Fruit fly (Drosophila melanogaster) whole organism, embryonic: ENCODE data around the gene CG1943.

ENCODE experiments used
- CG11456 ChIP-seq: fragments of 200-800 bp; sonication (Bioruptor generic); IDR thresholded peaks from 3 replicates; pipeline ENCODE4 v1.3.6; 2022; ENCODE audit warnings: missing biosample characterization, missing genetic modification characterization
- CG12104 ChIP-seq: fragments of 200-800 bp; sonication (Bioruptor generic); optimal IDR thresholded peaks from 3 replicates; lab custom pipeline; 2016; ENCODE audit warnings: missing biosample characterization, missing genetic modification characterization
- CG12155 ChIP-seq: fragments of 200-800 bp; sonication (Bioruptor generic); optimal IDR thresholded peaks from 3 replicates; lab custom pipeline; 2016; ENCODE audit warnings: missing biosample characterization, missing genetic modification characterization
- CG12299 ChIP-seq: fragments of 200-800 bp; sonication (Bioruptor generic); optimal IDR thresholded peaks from 2 replicates; lab custom pipeline; 2018; ENCODE audit warnings: missing biosample characterization, mild to moderate bottlenecking, missing genetic modification characterization
- CG12659 ChIP-seq: fragments of 200-800 bp; sonication (Bioruptor generic); optimal IDR thresholded peaks from 3 replicates; lab custom pipeline; 2017; ENCODE audit warnings: mild to moderate bottlenecking, missing biosample characterization, missing genetic modification reagents, missing genetic modification characterization
- CG12769 ChIP-seq: fragments of 200-800 bp; sonication (Bioruptor generic); optimal IDR thresholded peaks from 2 replicates; lab custom pipeline; 2019; ENCODE audit warnings: missing biosample characterization, mild to moderate bottlenecking, missing genetic modification characterization, moderate library complexity
- CG16813 ChIP-seq: fragments of 200-800 bp; sonication (Bioruptor generic); IDR thresholded peaks from 3 replicates; pipeline ENCODE4 v1.3.6; 2022; ENCODE audit warnings: missing biosample characterization, missing genetic modification characterization; ENCODE audit not compliant: partially characterized antibody
- CG18011 ChIP-seq: fragments of 200-800 bp; sonication (Bioruptor generic); optimal IDR thresholded peaks from 2 replicates; lab custom pipeline; 2017; ENCODE audit warnings: missing biosample characterization, missing genetic modification characterization, mild to moderate bottlenecking, moderate library complexity, missing genotype
- CG31388 ChIP-seq: fragments of 200-800 bp; sonication (Bioruptor generic); optimal IDR thresholded peaks from 2 replicates; lab custom pipeline; 2016; ENCODE audit warnings: missing biosample characterization, missing genetic modification characterization
- CG32767 ChIP-seq: fragments of 200-800 bp; sonication (Bioruptor generic); IDR thresholded peaks from 2 replicates; pipeline ENCODE4 v1.3.6; 2022; ENCODE audit warnings: missing biosample characterization, missing genetic modification characterization
- CG32772 ChIP-seq: fragments of 200-800 bp; sonication (Bioruptor generic); IDR thresholded peaks from 2 replicates; pipeline ENCODE4 v1.3.6; 2022; ENCODE audit warnings: missing biosample characterization, missing genetic modification characterization
- CG34224 ChIP-seq: fragments of 200-800 bp; sonication (Bioruptor generic); IDR thresholded peaks from 3 replicates; pipeline ENCODE4 v1.3.6; 2022; ENCODE audit warnings: missing biosample characterization, missing genetic modification characterization; ENCODE audit not compliant: partially characterized antibody
- CG34376 ChIP-seq: fragments of 200-800 bp; sonication (Bioruptor generic); optimal IDR thresholded peaks from 2 replicates; lab custom pipeline; 2018; ENCODE audit warnings: missing biosample characterization, mild to moderate bottlenecking, missing genetic modification characterization
- CG3847 ChIP-seq: fragments of 200-800 bp; sonication (Bioruptor generic); IDR thresholded peaks from 2 replicates; pipeline ENCODE4 v1.3.6; 2022; ENCODE audit warnings: missing biosample characterization, missing genetic modification characterization
- CG3995 ChIP-seq: fragments of 200-800 bp; sonication (Bioruptor generic); optimal IDR thresholded peaks from 3 replicates; lab custom pipeline; 2016; ENCODE audit warnings: missing biosample characterization, missing genetic modification characterization
- CG4617 ChIP-seq: fragments of 200-800 bp; sonication (Bioruptor generic); optimal IDR thresholded peaks from 3 replicates; lab custom pipeline; 2016; ENCODE audit warnings: missing biosample characterization, missing genetic modification characterization, borderline replicate concordance
- CG4707 ChIP-seq: fragments of 200-800 bp; sonication (Bioruptor generic); optimal IDR thresholded peaks from 2 replicates; lab custom pipeline; 2018; ENCODE audit warnings: missing biosample characterization, mild to moderate bottlenecking, missing genetic modification characterization, moderate library complexity
- CG4730 ChIP-seq: fragments of 200-800 bp; sonication (Bioruptor generic); IDR thresholded peaks from 2 replicates; pipeline ENCODE4 v1.3.6; 2022; ENCODE audit warnings: missing biosample characterization, missing genetic modification characterization
- Dp ChIP-seq: fragments of 200-800 bp; sonication (Bioruptor generic); optimal IDR thresholded peaks from 2 replicates; lab custom pipeline; 2018; ENCODE audit warnings: missing biosample characterization, mild to moderate bottlenecking, missing genetic modification characterization, moderate library complexity
- Dref ChIP-seq: fragments of 200-800 bp; sonication (Bioruptor generic); IDR thresholded peaks from 2 replicates; pipeline ENCODE4 v1.3.6; 2022; ENCODE audit warnings: missing biosample characterization, missing genetic modification characterization
- E2f2 ChIP-seq: fragments of 200-800 bp; sonication (Bioruptor generic); IDR thresholded peaks from 2 replicates; pipeline ENCODE4 v1.3.6; 2022; ENCODE audit warnings: missing biosample characterization, missing genetic modification characterization
- HmgZ ChIP-seq: fragments of 200-800 bp; sonication (Bioruptor generic); optimal IDR thresholded peaks from 2 replicates; lab custom pipeline; 2018; ENCODE audit warnings: missing biosample characterization, mild to moderate bottlenecking, missing genetic modification characterization
- Hmx ChIP-seq: fragments of 200-800 bp; sonication (Bioruptor generic); optimal IDR thresholded peaks from 2 replicates; lab custom pipeline; 2016; ENCODE audit warnings: missing biosample characterization, missing genetic modification characterization
- MBD-R2 ChIP-seq: fragments of 200-800 bp; sonication (Bioruptor generic); IDR thresholded peaks from 2 replicates; pipeline ENCODE4 v1.3.6; 2022; ENCODE audit warnings: missing biosample characterization, missing genetic modification characterization
- Mad ChIP-seq: fragments of 200-800 bp; sonication (Bioruptor generic); optimal IDR thresholded peaks from 2 replicates; lab custom pipeline; 2016; ENCODE audit warnings: missing biosample characterization, missing genetic modification characterization
- Rfx ChIP-seq: fragments of 200-800 bp; sonication (Bioruptor generic); IDR thresholded peaks from 2 replicates; pipeline ENCODE4 v1.3.6; 2022; ENCODE audit warnings: missing biosample characterization, missing genetic modification characterization
- YL-1 ChIP-seq: fragments of 200-800 bp; sonication (Bioruptor generic); optimal IDR thresholded peaks from 3 replicates; lab custom pipeline; 2017; ENCODE audit warnings: missing biosample characterization, mild to moderate bottlenecking, missing genetic modification characterization
- dati ChIP-seq: fragments of 200-800 bp; sonication (Bioruptor generic); IDR thresholded peaks from 2 replicates; pipeline ENCODE4 v1.3.6; 2022; ENCODE audit warnings: missing biosample characterization, missing genetic modification characterization
- dimm ChIP-seq: fragments of 200-800 bp; sonication (Bioruptor generic); IDR thresholded peaks from 2 replicates; pipeline ENCODE4 v1.3.6; 2022; ENCODE audit warnings: missing biosample characterization, missing genetic modification characterization
- mam ChIP-seq: fragments of 200-800 bp; sonication (Bioruptor generic); optimal IDR thresholded peaks from 3 replicates; lab custom pipeline; 2016; ENCODE audit warnings: missing biosample characterization, missing genetic modification characterization
- nerfin-2 ChIP-seq: fragments of 200-800 bp; sonication (Bioruptor generic); IDR thresholded peaks from 2 replicates; pipeline ENCODE4 v1.3.6; 2022; ENCODE audit warnings: missing biosample characterization, missing genetic modification characterization; ENCODE audit not compliant: partially characterized antibody
- nom ChIP-seq: fragments of 200-800 bp; sonication (Bioruptor generic); optimal IDR thresholded peaks from 2 replicates; lab custom pipeline; 2017; ENCODE audit warnings: missing biosample characterization, missing genetic modification characterization, mild to moderate bottlenecking, moderate library complexity, missing genetic modification reagents
- otp ChIP-seq: fragments of 200-800 bp; sonication (Bioruptor generic); IDR thresholded peaks from 3 replicates; pipeline ENCODE4, ENCODE4 v1.3.6; 2022; ENCODE audit warnings: missing biosample characterization, missing genetic modification characterization
- sob ChIP-seq: fragments of 200-800 bp; sonication (Bioruptor generic); IDR thresholded peaks from 2 replicates; pipeline ENCODE4 v1.3.6; 2022; ENCODE audit warnings: missing biosample characterization, missing genetic modification characterization
- sr ChIP-seq: fragments of 200-800 bp; sonication (Bioruptor generic); IDR thresholded peaks from 3 replicates; pipeline ENCODE4 v1.3.6; 2022; ENCODE audit warnings: missing biosample characterization, missing genetic modification characterization
- stc ChIP-seq: fragments of 200-800 bp; sonication (Bioruptor generic); IDR thresholded peaks from 2 replicates; pipeline ENCODE4 v1.3.6; 2022; ENCODE audit warnings: missing biosample characterization, missing genetic modification characterization
- sug ChIP-seq: fragments of 200-800 bp; optimal IDR thresholded peaks from 2 replicates; lab custom pipeline; 2019; ENCODE audit warnings: missing biosample characterization, mild to moderate bottlenecking, missing genetic modification characterization, moderate library complexity
- z ChIP-seq: fragments of 200-800 bp; sonication (Bioruptor generic); IDR thresholded peaks from 3 replicates; pipeline ENCODE4 v1.3.6; 2022; ENCODE audit warnings: missing biosample characterization, missing genetic modification characterization
- zfh1 ChIP-seq: fragments of 200-800 bp; sonication (Bioruptor generic); IDR thresholded peaks from 3 replicates; pipeline ENCODE4 v1.3.6; 2022; ENCODE audit warnings: missing biosample characterization, missing genetic modification characterization

CG1943 gene

dm6 chr3R:7085455-7085854 lies 10.8 kb downstream of the CG1943 start (continued):
- TF ChIP-seq sug (tag; lab: Kevin White, UChicago) (peak; percentile 10), MBD-R2 (GFP tag; lab: Robert Waterston, UW) (no peak; the same call in 1 of the 2 replicates), stc (no peak), otp (GFP tag; lab: Robert Waterston, UW) (no peak), CG4617 (GFP tag; lab: Kevin White, UChicago) (peak; percentile 24), dimm (GFP tag; lab: Robert Waterston, UW) (no peak), dati (GFP tag; lab: Robert Waterston, UW) (no peak), CG4707 (GFP tag; lab: Kevin White, UChicago) (peak; percentile 28), Mad (GFP tag; lab: Kevin White, UChicago) (no peak), CG12659 (peak; percentile 8), CG18011 (GFP tag; lab: Kevin White, UChicago) (no peak), CG32772 (GFP tag; lab: Robert Waterston, UW) (no peak), HmgZ (tag; lab: Kevin White, UChicago) (peak; percentile 1), Dref (GFP tag; lab: Robert Waterston, UW) (no peak), Rfx (GFP tag; lab: Robert Waterston, UW) (0 out of 2 replicates have a peak, but pooled peaks have one; percentile 33), CG3847 (GFP tag; lab: Robert Waterston, UW) (0 out of 2 replicates have a peak, but pooled peaks have one; percentile 35), CG31388 (GFP tag; lab: Kevin White, UChicago) (no peak), mam (no peak), CG12299 (tag; lab: Kevin White, UChicago) (no peak), z (GFP tag; lab: Robert Waterston, UW) (no peak), CG4730 (no peak), sr (GFP tag; lab: Robert Waterston, UW) (peak; percentile 74), CG12104 (no peak), Dp (peak; percentile 78), CG34224 (GFP tag; lab: Robert Waterston, UW) (no peak), CG12769 (no peak), nerfin-2 (no peak), CG16813 (no peak), CG12155 (GFP tag; lab: Kevin White, UChicago) (no peak), CG3995 (GFP tag; lab: Kevin White, UChicago) (peak; percentile 67), E2f2 (GFP tag; lab: Robert Waterston, UW) (peak; percentile 84), CG32767 (peak; percentile 41; the same call in 1 of the 2 replicates), CG11456 (GFP tag; lab: Robert Waterston, UW) (no peak), YL-1 (GFP tag; lab: Kevin White, UChicago) (peak; percentile 4), sob (GFP tag; lab: Robert Waterston, UW) (0 out of 2 replicates have a peak, but pooled peaks have one; percentile 22), zfh1 (peak; percentile 5; the same call in 1 of the 3 replicates), nom (GFP tag; lab: Kevin White, UChicago) (peak; percentile 34)

dm6 chr3R:7085983-7086376 lies 11.3 kb downstream of the CG1943 start, which contains the start of gene Tailor:
Gene Tailor (minus strand): TSS chr3R:7086083.
- TF ChIP-seq Hmx (GFP tag; lab: Kevin White, UChicago) (peak; percentile 1), CG34376 (GFP tag; lab: Kevin White, UChicago) (no peak)
